Worm (Caenorhabditis elegans): ENCODE measurements around the gene zmp-6.

Gene zmp-6

DNA sequence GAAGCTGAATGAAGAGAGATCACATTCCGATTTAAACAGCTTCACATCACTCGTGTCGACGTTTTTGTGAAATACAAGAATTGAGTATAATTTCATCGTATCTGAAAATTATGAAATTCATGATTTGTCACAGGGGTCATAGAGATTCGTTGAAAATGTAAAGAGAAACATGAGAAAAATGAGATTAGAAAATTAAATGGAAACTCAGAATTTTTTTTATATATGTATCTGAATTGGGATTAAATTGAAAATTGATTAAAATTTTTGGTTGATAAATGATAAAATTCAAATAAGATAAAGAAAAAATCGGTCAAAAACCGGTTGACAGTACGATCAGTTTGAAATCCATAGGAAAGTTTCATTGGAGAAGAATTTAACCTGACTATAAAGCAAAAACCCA, 39.9 kb upstream of the zmp-6 start, which contains the start of gene ykt-6:
TSS of gene ykt-6 (minus strand) at position 101 of the 400 bp plus-strand sequence.
- TF ChIP-seq ets-7 (tag; optimal IDR thresholded peaks at IDR 0.05), result no peak
- TF ChIP-seq F13C5.2 (tag; optimal IDR thresholded peaks at IDR 0.05), result no peak
- no peak for TF ChIP-seq tbx-11 (GFP tag; IDR thresholded peaks at IDR 0.05)
- TF ChIP-seq hmbx-1 (tag; optimal IDR thresholded peaks at IDR 0.05), result no peak
- no peak for TF ChIP-seq tbx-37 (GFP tag; conservative IDR thresholded peaks at IDR 0.05)
- no peak for TF ChIP-seq flt-1 (GFP tag; IDR thresholded peaks at IDR 0.05)
- TF ChIP-seq aly-1 (tag; optimal IDR thresholded peaks at IDR 0.05), result no peak
- no peak for TF ChIP-seq ceh-36 (tag; optimal IDR thresholded peaks at IDR 0.05)
- no peak for TF ChIP-seq B0310.2 (tag; optimal IDR thresholded peaks at IDR 0.05)
- no peak for TF ChIP-seq scrt-1 (GFP tag; IDR thresholded peaks at IDR 0.05)
- no peak for TF ChIP-seq ama-1 (optimal IDR thresholded peaks at IDR 0.05)
- TF ChIP-seq hmg-4 (GFP tag; optimal IDR thresholded peaks at IDR 0.05), result no peak
- no peak for TF ChIP-seq tra-4 (tag; optimal IDR thresholded peaks at IDR 0.05)

ce11 chrIII:7285783-7286182, 38.1 kb upstream of the zmp-6 start, which contains the start of gene pho-5:
TSS of gene pho-5 (minus strand) at chrIII:7285883.
- TF ChIP-seq B0310.2 (tag; optimal IDR thresholded peaks at IDR 0.05) (no peak), hnd-1 (tag; optimal IDR thresholded peaks at IDR 0.05) (no peak), ceh-13 (GFP tag; optimal IDR thresholded peaks at IDR 0.05) (no peak), ceh-36 (tag; optimal IDR thresholded peaks at IDR 0.05) (no peak), tbx-11 (GFP tag; IDR thresholded peaks at IDR 0.05) (no peak), aly-1 (tag; optimal IDR thresholded peaks at IDR 0.05) (no peak), sea-1 (GFP tag; conservative IDR thresholded peaks at IDR 0.05) (no peak), hmg-4 (GFP tag; optimal IDR thresholded peaks at IDR 0.05) (no peak), tra-4 (tag; optimal IDR thresholded peaks at IDR 0.05) (no peak), tbx-37 (GFP tag; conservative IDR thresholded peaks at IDR 0.05) (no peak), ama-1 (optimal IDR thresholded peaks at IDR 0.05) (no peak), hmbx-1 (tag; optimal IDR thresholded peaks at IDR 0.05) (no peak), F13C5.2 (tag; optimal IDR thresholded peaks at IDR 0.05) (no peak), ets-7 (tag; optimal IDR thresholded peaks at IDR 0.05) (no peak)

DNA sequence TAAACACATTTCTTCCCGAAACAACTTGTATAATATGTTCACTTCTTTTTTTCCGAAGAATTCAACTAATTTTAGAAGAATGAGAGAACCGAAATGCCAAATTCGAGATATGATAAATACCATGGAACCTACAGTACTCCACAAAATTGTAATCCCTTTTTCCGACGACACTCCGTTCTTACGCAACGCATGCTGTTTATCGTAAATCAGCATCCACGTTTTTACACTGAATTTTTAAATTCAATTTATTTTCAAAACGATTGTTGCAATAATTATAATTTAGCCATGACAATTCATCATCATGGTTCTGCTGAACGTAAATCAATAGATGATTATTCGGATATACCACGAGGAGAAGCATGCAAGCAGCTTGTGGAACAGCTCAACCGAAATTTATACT, 33.5 kb upstream of the zmp-6 start, which contains the start of gene B0361.3:
TSS of gene B0361.3 (plus strand) at position 284 of the 400 bp plus-strand sequence.
- TF ChIP-seq ceh-36 (tag; optimal IDR thresholded peaks at IDR 0.05), result no peak
- TF ChIP-seq ceh-13 (GFP tag; optimal IDR thresholded peaks at IDR 0.05), result no peak
- TF ChIP-seq scrt-1 (GFP tag; IDR thresholded peaks at IDR 0.05), result no peak

DNA sequence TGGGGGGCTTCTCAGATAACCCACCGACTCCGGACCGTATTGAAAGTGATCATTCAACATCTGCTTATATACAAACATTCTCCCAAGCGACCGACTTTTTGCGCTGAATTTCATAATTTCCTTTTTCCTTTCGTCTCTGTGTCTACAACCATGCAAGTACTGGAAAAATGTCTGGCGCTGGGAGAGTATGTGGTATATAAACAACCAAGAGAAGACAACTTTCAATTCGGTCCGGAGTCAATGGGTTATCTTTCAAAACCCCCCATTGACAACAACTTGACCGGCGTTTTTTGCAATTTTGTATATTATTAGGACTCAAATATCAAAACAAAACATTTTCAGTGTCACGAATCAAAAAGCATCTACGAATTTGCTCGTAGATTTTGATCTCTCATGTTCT, 30.9 kb upstream of the zmp-6 start:
- no peak for TF ChIP-seq scrt-1 (GFP tag; IDR thresholded peaks at IDR 0.05)
- TF ChIP-seq pes-1 (GFP tag; IDR thresholded peaks at IDR 0.05), result no peak
- TF ChIP-seq sea-1 (GFP tag; conservative IDR thresholded peaks at IDR 0.05), result no peak
- TF ChIP-seq ama-1 (optimal IDR thresholded peaks at IDR 0.05), result no peak

DNA sequence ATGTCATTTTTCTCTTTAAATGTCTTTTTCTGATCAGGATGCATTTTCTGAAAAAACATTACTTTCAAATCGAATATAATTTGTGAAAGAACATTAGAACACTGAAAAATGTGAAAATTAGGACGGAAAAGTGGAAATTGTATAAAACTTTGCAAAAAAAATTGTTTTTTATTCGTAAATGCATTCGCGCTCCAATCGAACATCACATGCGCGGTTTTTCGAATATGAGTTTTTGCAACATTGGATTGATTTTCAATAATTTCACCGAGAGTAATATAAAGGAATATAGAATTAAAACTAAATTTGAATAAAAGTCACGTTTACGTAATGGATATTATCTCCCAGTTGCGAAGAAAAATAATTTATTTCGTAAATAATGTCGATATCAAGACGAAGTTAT, 29.6 kb upstream of the zmp-6 start, which contains the start of the genes spot-1 and B0361.11:
TSS of gene spot-1 (minus strand) at position 47 of the 400 bp plus-strand sequence.
TSS of gene B0361.11 (plus strand) at position 372 of the 400 bp plus-strand sequence.
- no peak for TF ChIP-seq flt-1 (GFP tag; IDR thresholded peaks at IDR 0.05)
- TF ChIP-seq ets-7 (tag; optimal IDR thresholded peaks at IDR 0.05), result no peak
- no peak for TF ChIP-seq B0310.2 (tag; optimal IDR thresholded peaks at IDR 0.05)
- TF ChIP-seq ceh-13 (GFP tag; optimal IDR thresholded peaks at IDR 0.05), result no peak
- TF ChIP-seq ama-1 (optimal IDR thresholded peaks at IDR 0.05), result no peak
- TF ChIP-seq aly-1 (tag; optimal IDR thresholded peaks at IDR 0.05), result no peak
- no peak for TF ChIP-seq tbx-37 (GFP tag; conservative IDR thresholded peaks at IDR 0.05)
- no peak for TF ChIP-seq F13C5.2 (tag; optimal IDR thresholded peaks at IDR 0.05)
- TF ChIP-seq hnd-1 (tag; optimal IDR thresholded peaks at IDR 0.05), result no peak
- TF ChIP-seq scrt-1 (GFP tag; IDR thresholded peaks at IDR 0.05), result no peak
- no peak for TF ChIP-seq sea-1 (GFP tag; conservative IDR thresholded peaks at IDR 0.05)
- TF ChIP-seq tra-4 (tag; optimal IDR thresholded peaks at IDR 0.05), result no peak
- TF ChIP-seq pes-1 (GFP tag; IDR thresholded peaks at IDR 0.05), result no peak

DNA sequence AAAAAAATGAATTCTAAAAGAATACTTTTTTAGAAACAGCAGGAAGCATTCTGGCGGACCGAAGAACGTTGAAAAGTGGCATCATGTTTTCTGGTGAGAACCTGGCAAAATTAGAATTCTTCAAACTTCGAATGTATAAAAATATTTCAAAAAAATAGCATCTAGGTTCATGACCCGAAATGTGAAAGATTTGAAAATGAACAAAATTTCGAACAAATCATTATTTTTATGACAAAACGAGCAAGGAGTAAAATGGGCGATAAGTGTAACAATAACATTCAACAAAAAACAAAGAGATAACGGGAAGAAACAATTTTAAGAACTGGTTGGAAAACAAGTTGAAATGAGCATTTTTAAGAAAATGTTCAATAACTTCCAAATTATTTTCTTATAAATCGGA, 27.7 kb upstream of the zmp-6 start, which contains the start of gene psd-1:
TSS of gene psd-1 (minus strand) at position 101 of the 400 bp plus-strand sequence.
- TF ChIP-seq hnd-1 (tag; optimal IDR thresholded peaks at IDR 0.05) (no peak), scrt-1 (GFP tag; IDR thresholded peaks at IDR 0.05) (no peak), hmg-4 (GFP tag; optimal IDR thresholded peaks at IDR 0.05) (no peak), ceh-13 (GFP tag; optimal IDR thresholded peaks at IDR 0.05) (no peak), tra-4 (tag; optimal IDR thresholded peaks at IDR 0.05) (no peak), flt-1 (GFP tag; IDR thresholded peaks at IDR 0.05) (no peak), pes-1 (GFP tag; IDR thresholded peaks at IDR 0.05) (no peak), ama-1 (optimal IDR thresholded peaks at IDR 0.05) (no peak), tbx-37 (GFP tag; conservative IDR thresholded peaks at IDR 0.05) (no peak), tbx-11 (GFP tag; IDR thresholded peaks at IDR 0.05) (no peak), B0310.2 (tag; optimal IDR thresholded peaks at IDR 0.05) (no peak)

ce11 chrIII:7273718-7274117, 26.1 kb upstream of the zmp-6 start:
- TF ChIP-seq tbx-11 (GFP tag; IDR thresholded peaks at IDR 0.05) (no peak), flt-1 (GFP tag; IDR thresholded peaks at IDR 0.05) (no peak), B0310.2 (tag; optimal IDR thresholded peaks at IDR 0.05) (no peak), ceh-36 (tag; optimal IDR thresholded peaks at IDR 0.05) (no peak), pes-1 (GFP tag; IDR thresholded peaks at IDR 0.05) (no peak), ama-1 (optimal IDR thresholded peaks at IDR 0.05) (no peak), sea-1 (GFP tag; conservative IDR thresholded peaks at IDR 0.05) (no peak), ceh-13 (GFP tag; optimal IDR thresholded peaks at IDR 0.05) (no peak)

DNA sequence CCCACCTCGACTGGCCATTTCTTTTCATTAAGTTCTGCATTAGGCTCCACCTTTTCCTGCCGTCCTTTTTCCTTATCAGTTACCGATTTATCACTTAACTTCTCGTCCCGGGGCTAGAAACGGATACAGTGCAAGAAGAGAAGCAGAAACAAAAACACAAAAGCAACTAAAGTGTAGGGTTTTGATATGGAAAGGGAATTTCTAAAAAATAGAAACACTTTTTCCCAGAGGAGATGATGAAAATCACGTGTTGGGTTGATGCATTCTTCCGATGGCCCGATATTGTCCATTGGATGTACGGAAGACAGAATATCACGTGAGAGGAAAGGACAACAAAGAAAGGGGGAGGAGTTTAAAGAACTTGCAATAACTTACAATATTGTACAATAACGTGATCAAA, 25.2 kb upstream of the zmp-6 start:
- TF ChIP-seq hnd-1 (tag; optimal IDR thresholded peaks at IDR 0.05) (no peak), scrt-1 (GFP tag; IDR thresholded peaks at IDR 0.05) (no peak), sea-1 (GFP tag; conservative IDR thresholded peaks at IDR 0.05) (no peak), ceh-13 (GFP tag; optimal IDR thresholded peaks at IDR 0.05) (no peak), ceh-36 (tag; optimal IDR thresholded peaks at IDR 0.05) (no peak), flt-1 (GFP tag; IDR thresholded peaks at IDR 0.05) (no peak), ama-1 (optimal IDR thresholded peaks at IDR 0.05) (no peak), hmbx-1 (tag; optimal IDR thresholded peaks at IDR 0.05) (no peak), F13C5.2 (tag; optimal IDR thresholded peaks at IDR 0.05) (no peak), tbx-11 (GFP tag; IDR thresholded peaks at IDR 0.05) (no peak), hmg-4 (GFP tag; optimal IDR thresholded peaks at IDR 0.05) (no peak), ets-7 (tag; optimal IDR thresholded peaks at IDR 0.05) (no peak), tbx-37 (GFP tag; conservative IDR thresholded peaks at IDR 0.05) (no peak), B0310.2 (tag; optimal IDR thresholded peaks at IDR 0.05) (no peak), aly-1 (tag; optimal IDR thresholded peaks at IDR 0.05) (no peak), pes-1 (GFP tag; IDR thresholded peaks at IDR 0.05) (no peak), tra-4 (tag; optimal IDR thresholded peaks at IDR 0.05) (no peak)
